Worm (Caenorhabditis elegans) whole organism, L1 larva: ENCODE measurements around the gene myo-3.

Experiments used
- fos-1 ChIP-seq: fragments of 150-350 bp; optimal IDR thresholded peaks from 2 replicates; lab custom pipeline; 2014; ENCODE audit warnings: missing biosample characterization, missing genetic modification characterization
- nhr-28 ChIP-seq: fragments of 150-350 bp; optimal IDR thresholded peaks from 2 replicates; lab custom pipeline; 2014; ENCODE audit warnings: missing biosample characterization, missing genetic modification characterization

DNA sequence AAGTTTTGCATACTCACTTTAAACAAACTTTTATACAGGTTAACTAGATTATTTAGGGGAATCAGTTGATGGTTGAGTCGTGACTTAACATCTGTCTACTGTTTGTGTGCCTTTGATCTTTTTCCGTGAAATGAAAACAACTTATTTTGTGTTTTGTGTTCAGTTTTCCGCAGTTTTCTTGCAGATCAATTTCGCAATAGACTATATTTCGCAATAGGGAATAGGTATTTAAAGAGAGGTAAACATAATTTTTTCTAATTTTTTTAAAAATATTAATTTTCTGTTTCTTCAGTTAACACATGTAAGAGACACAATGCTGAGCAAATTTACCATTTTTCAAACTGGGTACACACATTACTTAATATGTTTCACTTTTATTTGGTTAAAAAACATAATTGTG, 27.2 kb upstream of the myo-3 start, which contains the start of gene tbb-6:
- TF ChIP-seq nhr-28 (no peak), fos-1 (tag; lab: Kevin White, UChicago) (no peak)
